Worm (Caenorhabditis elegans): ENCODE results near the gene T07E3.2.

DNA sequence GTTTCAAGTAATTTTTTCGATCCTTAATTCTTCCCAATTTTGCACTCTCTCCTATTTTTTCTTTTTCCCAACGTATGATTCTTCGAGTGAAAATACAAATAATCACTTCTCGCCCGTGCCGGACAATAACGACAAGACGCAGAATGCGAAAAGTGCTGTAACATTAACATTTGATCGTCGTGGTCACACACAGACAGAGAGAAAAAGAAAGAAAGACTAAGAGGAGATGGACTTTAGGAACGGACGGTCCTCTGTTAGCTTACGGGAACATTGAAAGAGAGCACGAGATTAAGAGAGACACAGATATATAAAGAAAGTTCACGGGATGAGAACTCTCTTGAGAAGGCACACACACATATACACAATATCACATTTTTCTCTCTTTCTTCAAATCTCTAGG lies 41.4 kb downstream of the T07E3.2 start:
- TF ChIP-seq pha-4 (tag; optimal IDR thresholded peaks at IDR 0.05) (no peak), ceh-19 (GFP tag; optimal IDR thresholded peaks at IDR 0.05) (no peak), nhr-11 (tag; optimal IDR thresholded peaks at IDR 0.05) (no peak), gmeb-2 (tag; optimal IDR thresholded peaks at IDR 0.05) (no peak), madf-2 (tag; optimal IDR thresholded peaks at IDR 0.05) (no peak)
